Fruit fly (Drosophila melanogaster) ovary, adult (tissue): ENCODE results near the gene CG14570.

Experiments used
- CG17801 ChIP-seq: fragments of 200-800 bp; optimal IDR thresholded peaks from 2 replicates; lab custom pipeline; 2019; ENCODE audit warnings: missing biosample characterization, mild to moderate bottlenecking, missing genetic modification characterization, moderate library complexity; ENCODE audit not compliant: partially characterized antibody

The CG14570 gene

DNA sequence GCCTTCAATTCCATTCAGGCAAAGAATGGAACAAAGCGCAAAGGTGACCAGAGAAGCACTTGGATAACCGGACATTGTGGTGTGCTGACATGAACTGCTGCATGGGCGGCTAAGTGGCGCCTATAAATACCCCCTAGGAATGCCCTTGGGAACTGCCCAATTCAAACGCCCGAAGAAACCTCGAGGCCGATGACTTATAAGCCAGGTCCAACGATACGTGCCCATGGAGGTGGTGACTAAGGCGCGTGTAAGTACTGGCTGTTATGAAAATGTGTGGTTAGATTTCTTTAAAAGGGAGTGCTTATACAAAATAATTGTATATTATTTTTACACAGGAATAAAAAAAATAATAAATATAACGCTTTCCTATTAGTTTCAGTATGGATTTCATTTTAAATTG is at the start of gene CG14570:
TSS of gene CG14570 (minus strand) at position 101 of the 400 bp plus-strand sequence.
- TF ChIP-seq CG17801 (GFP tag; lab: Kevin White, UChicago) = no peak

DNA sequence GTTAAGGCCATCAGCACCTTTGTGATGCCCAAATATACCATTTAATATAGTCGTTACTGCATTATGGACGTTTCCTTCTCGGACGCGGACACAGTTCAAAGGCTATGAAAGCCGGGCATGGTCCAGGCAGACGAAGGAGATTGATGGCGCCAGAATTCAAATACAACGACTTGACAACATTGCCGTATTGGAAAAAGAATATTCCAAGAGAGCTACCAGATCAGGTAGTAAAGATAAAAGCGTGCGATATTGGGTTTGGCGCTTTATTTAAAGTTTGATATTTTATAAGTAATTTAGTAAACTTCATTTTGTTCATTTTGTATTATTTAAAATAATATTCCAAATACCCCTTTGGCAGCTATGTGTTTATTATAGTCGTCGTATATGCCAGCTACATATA is 43.6 kb upstream of the CG14570 start:
- TF ChIP-seq CG17801 (GFP tag; lab: Kevin White, UChicago) = no peak

DNA sequence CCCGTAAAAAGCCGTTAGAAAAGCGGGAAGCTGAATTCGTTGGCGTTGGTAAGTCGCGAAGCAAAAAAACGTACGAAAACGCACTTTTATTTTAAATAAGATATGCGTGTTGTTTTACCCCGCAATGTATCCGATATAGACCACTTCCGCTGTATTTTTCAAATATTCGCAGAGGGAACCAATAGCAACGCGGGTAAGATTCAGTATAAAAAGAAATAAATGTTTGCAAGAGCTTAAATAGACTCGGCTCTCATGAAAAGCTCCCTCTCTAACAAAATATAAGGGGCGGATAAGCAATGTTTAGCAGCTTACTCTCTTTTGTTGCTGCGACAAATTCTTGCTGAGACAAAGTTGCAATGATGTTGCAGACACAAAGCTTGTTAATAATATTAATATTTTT is 40.1 kb upstream of the CG14570 start, which contains the start of gene Syn1:
TSS of gene Syn1 (minus strand) at position 207 of the 400 bp plus-strand sequence.
- peak; percentile 11 for TF ChIP-seq CG17801 (GFP tag; lab: Kevin White, UChicago)

DNA sequence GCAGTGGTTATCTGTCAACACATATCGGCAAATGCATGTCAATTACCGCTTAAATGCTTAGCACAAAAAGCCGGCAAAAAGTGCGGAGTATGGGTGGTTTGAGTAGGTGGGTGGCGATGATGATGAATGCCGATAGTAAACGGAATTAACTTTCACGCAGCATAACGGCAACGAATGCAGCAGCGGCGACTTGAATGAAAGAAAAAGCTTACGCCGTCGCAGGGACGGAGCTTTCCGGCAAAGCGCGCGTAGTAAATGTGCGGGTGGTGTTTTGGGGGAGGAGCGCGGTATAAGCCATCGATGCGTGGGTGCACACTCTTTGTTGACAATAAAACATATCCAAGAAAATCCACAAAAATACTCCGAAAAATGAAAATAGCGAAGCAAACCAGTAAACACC is 39.3 kb upstream of the CG14570 start, which contains the start of gene CG7370:
TSS of gene CG7370 (plus strand) at position 301 of the 400 bp plus-strand sequence.
- TF ChIP-seq CG17801 (GFP tag; lab: Kevin White, UChicago) = no peak

DNA sequence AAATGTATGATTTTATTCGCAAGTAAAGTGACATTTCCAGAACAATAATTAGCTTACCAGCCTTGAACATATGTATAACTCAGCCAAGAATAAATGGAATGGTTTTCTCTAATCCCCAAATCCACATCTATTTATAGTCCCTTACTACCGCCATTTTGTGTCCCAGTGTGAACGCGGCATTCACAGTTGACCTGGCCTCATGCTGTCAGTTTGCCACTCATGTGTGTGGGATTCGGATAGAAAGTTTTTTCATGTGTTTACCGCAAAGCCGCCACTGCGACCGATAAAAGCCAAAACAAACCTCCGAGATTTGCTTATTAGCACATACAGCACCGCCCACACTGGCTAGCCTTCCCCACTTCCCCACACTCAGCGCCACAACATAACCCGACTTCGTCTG is 35.7 kb upstream of the CG14570 start:
- no peak for TF ChIP-seq CG17801 (GFP tag; lab: Kevin White, UChicago)

DNA sequence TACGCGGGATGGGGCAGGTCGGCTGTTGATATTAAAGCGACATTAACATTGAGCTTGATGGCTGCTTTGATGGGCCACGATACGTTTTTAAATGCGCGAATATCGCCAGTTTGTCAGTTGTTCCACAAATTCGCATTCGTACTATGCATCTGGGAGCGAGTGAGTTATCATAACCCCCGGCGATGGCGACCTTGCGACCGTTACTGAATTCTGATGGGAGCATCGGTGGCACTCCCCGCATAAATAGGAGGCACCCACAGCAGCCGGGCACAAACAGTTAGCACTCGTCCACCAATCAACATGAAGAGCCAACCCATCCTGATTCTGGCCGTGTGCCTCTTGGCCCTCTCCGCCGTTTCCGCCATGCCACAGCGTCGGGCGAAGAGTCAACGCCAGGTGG is 26.6 kb upstream of the CG14570 start, which contains the start of gene CG14564:
TSS of gene CG14564 (plus strand) at position 301 of the 400 bp plus-strand sequence.
- TF ChIP-seq CG17801 (GFP tag; lab: Kevin White, UChicago) = no peak

DNA sequence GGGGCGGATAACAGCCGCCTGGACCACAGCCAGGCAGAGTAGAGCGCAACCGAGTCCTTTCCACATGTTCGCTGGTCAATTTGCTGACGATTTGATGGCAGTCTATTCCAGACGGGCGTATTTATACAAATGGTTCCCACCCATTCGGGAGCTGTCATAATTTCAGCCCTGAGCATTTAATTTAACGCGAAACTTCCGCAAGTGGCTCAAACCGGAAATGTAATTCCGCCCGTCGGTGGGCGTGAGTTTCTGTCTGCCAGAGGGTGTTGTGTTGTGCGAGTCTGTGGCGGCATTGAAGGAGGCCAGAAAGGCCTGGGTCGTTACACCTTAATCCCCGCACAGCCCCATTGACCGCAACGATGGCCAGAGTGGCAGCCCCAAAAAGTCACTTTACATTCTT is 13.9 kb upstream of the CG14570 start, which contains the start of gene CG14565:
TSS of gene CG14565 (minus strand) at position 101 of the 400 bp plus-strand sequence.
- TF ChIP-seq CG17801 (GFP tag; lab: Kevin White, UChicago) = no peak

DNA sequence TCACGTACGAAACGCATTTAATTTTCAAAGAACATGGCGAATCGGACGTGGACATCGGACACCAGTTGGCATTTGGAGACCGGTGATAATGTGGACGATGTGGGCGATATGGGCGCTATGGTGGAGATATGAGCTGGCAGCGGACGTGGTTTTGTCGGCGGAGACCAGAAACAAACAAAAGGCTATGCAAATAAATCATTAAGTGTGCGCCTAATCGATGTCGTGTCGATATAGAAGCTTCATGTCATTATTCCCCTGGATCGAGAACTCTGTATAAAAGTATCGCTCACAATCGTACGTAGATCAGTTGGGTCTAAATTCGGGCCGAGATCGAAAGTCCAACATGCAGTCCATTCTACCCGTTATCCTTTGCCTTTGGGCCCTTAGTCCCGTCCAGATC is 11.0 kb upstream of the CG14570 start, which contains the start of gene CG14572:
TSS of gene CG14572 (plus strand) at position 301 of the 400 bp plus-strand sequence.
- no peak for TF ChIP-seq CG17801 (GFP tag; lab: Kevin White, UChicago)

DNA sequence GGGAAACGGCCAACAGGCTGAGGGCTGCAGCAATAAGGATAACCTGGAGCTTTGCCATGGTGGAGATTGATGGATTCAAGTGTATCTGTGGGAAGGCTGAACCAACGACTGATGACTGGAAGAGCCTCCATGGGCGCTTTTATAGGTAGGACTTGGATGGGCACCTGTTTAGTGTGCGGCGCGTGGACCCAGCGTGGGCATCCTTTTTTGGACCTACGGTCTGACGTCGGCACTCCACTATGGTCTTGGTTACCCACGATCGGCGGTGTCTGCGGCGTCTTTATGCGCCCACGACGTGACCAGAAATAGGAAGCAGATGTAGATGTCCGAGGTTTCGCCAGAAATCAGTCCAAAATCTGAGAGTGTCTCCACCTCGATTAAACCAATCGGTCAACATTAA is 10.0 kb upstream of the CG14570 start, which contains the start of gene CG14566:
TSS of gene CG14566 (minus strand) at position 101 of the 400 bp plus-strand sequence.
- TF ChIP-seq CG17801 (GFP tag; lab: Kevin White, UChicago) = no peak

DNA sequence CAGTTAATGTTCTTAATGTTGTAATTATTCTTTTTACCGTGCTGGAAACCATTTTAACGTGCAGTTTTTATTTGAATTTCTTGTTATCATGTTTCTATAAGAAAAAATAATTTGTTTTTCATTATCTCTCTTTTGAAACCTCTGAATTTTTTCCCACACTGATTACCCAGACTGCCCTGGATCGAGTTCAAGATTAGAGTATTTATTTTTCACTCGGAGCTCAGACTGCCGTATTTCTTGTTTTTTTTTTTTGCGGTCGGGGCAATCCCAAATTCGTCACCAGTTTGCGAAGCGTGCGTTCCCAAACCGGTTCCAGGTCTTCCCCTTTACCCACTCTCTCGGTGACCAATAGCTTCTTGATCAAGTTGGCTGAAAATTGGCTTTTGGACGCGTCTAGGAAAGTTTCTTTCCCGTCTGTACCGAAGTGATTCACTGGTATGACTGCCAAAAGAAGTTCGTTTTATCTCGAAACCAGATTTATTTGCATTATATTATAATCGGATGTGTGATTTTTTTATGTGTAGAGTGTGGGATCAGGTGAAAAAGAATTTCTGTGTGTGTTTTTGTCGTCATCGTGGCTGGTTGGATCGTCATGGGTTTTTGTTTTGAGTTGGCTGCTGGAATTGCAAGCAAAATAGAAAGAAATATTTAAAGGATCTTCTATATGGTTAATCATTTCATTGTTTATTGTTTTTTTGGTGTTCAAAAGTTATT is 8.9 kb upstream of the CG14570 start:
- TF ChIP-seq CG17801 (GFP tag; lab: Kevin White, UChicago) = no peak

DNA sequence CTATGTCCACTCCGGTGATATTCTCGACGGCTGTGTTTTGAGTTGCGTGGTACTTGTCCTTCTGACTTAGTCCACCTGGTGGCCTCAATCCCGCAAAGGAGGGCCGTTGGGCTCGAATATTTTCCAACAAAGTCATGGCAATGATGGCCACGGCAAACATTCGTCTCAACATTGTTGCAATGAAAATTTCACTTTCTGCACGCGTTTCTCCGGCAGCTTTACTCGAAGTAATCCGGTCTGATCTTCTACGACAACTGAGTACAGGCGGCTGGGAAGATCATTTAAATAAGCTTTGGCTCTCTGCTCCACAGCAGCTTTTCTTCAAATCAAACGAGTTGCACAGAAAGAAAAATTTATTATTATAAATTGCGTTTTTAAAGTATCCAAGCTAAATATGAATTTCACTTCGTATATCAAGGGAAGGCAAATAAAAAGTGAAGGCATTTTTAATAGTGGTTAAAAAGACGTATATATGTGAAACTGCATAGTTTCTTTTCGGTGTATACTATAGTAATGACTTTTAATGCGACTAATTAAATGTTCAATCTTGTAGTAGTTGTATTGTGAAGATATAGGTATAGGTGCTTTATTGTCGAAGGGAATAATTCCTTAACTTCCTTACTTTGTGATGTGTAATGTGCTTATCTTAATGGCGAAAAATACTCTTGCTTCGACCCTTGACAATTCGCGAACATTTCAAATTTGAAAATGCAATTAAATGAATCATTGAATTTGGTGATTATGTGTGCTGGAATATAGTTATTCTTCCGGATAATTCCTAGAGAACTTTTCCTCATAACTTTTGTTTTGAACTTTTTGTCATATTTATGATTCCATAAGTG is 8.1 kb upstream of the CG14570 start, which contains the start of gene CG14567:
TSS of gene CG14567 (minus strand) at position 256 of the 842 bp plus-strand sequence.
- TF ChIP-seq CG17801 (GFP tag; lab: Kevin White, UChicago) = no peak

DNA sequence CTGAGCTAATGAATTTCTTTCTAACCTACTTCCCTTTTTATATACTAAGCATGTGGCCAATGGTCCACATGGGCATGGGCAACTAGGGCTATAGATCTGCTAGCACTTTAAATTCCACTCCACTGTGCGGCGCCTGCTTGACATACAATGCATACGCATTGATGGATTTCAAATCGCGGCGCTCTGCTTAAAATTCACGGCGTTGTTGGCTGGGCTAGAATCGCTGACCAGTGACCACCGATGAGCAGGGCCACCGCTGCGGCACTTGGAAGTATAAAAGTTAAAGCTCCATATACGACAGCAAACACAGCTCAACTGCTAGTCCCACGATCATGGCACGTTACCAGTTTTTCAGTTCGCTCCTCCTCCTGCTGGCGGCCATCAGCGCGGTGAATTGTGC is 3.5 kb upstream of the CG14570 start, which contains the start of gene CG14573:
TSS of gene CG14573 (plus strand) at position 301 of the 400 bp plus-strand sequence.
- TF ChIP-seq CG17801 (GFP tag; lab: Kevin White, UChicago) = no peak

DNA sequence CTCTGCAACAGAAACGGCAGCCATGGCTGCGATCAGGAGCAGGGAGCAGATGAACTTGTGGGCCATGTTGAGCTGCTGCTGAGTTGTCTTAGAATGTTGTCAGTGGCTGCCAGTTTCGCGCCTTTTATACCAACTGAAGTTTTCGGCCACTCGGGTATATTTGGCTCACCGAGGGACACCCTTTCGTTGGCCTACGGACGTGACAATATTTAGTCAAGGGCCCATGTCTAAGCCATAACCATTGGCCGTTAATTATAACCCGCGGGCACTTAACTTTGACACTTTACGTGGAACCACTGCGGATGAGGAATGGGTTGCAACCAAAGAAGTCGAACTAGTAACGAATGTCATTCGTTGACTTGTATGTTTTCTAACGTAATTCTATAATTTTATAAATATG is 3.1 kb upstream of the CG14570 start, which contains the start of gene CG14568:
TSS of gene CG14568 (minus strand) at position 101 of the 400 bp plus-strand sequence.
- TF ChIP-seq CG17801 (GFP tag; lab: Kevin White, UChicago) = no peak

DNA sequence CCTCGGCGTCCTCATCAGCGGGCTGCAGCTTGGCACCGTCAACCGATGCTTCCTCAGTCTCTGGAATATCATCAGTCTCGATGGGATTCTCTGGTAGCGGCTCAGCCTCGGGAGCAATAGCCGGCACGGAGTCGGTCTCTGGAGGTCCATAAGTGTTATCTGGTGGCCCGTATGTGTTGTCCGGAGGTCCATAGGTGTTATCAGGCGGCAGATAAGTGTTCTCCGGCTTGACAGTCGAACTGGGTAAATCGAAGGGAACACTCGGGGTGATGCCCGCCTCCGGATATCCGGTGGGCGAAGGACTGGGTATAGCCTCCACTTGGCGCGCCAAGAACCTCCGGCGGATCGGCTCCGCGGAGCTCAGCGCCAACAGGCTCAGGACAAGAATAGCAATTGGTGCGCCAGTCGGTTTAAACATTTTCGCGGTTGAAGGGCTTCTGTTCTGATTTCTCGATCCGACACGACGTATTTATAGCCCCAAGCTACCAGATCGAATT is 898 bp upstream of the CG14570 start, which contains the start of gene CG14569:
TSS of gene CG14569 (minus strand) at position 447 of the 497 bp plus-strand sequence.
- no peak for TF ChIP-seq CG17801 (GFP tag; lab: Kevin White, UChicago)
